Worm (Caenorhabditis elegans): ENCODE measurements around the gene srh-269.
A peak's percentile ranks its signal among the peaks of the same experiment; 100 is the strongest.

Gene srh-269

ce11 chrV:16620874-16621273 lies 29.0 kb upstream of the srh-269 start, which contains the start of gene Y70C5A.3:
TSS of gene Y70C5A.3 (minus strand) at chrV:16620923.
- no peak for TF ChIP-seq unc-98 (GFP tag; IDR thresholded peaks at IDR 0.05)
- TF ChIP-seq hlh-4 (tag; optimal IDR thresholded peaks at IDR 0.05), result no peak
- no peak for TF ChIP-seq C16A3.4 (tag; optimal IDR thresholded peaks at IDR 0.05)
- peak; percentile 1 for TF ChIP-seq elt-2 (tag; optimal IDR thresholded peaks at IDR 0.05)

ce11 chrV:16617462-16617861 lies 25.6 kb upstream of the srh-269 start, which contains the start of gene Y70C5A.4:
TSS of gene Y70C5A.4 (plus strand) at chrV:16617762.
- TF ChIP-seq ztf-4 (tag; optimal IDR thresholded peaks at IDR 0.05), result no peak
- TF ChIP-seq fos-1 (tag; optimal IDR thresholded peaks at IDR 0.05), result no peak
- no peak for TF ChIP-seq nhr-20 (tag; optimal IDR thresholded peaks at IDR 0.05)

ce11 chrV:16610791-16611385 lies 19.0 kb upstream of the srh-269 start, which contains the start of gene srw-54:
TSS of gene srw-54 (plus strand) at chrV:16611335.
- no peak for TF ChIP-seq ceh-90 (tag; optimal IDR thresholded peaks at IDR 0.05)
- TF ChIP-seq nhr-20 (tag; optimal IDR thresholded peaks at IDR 0.05), result no peak
- peak; percentile 57 for TF ChIP-seq elt-2 (tag; optimal IDR thresholded peaks at IDR 0.05)
- TF ChIP-seq alr-1 (tag; optimal IDR thresholded peaks at IDR 0.05; ENCODE audit: borderline replicate concordance), result no peak
- TF ChIP-seq efl-1 (optimal IDR thresholded peaks at IDR 0.05), result no peak
- TF ChIP-seq efl-1 (GFP tag; optimal IDR thresholded peaks at IDR 0.05 in 1 of 2), result peak in 1 of 2 experiments; percentile 39

ce11 chrV:16610094-16610493 lies 18.3 kb upstream of the srh-269 start:
- peak; percentile 46 for TF ChIP-seq jun-1 (tag; optimal IDR thresholded peaks at IDR 0.05)
- TF ChIP-seq swsn-7 (tag; optimal IDR thresholded peaks at IDR 0.05), result no peak
- TF ChIP-seq skn-1 (tag; optimal IDR thresholded peaks at IDR 0.05), result no peak
- no peak for TF ChIP-seq isw-1 (GFP tag; IDR thresholded peaks at IDR 0.05)
- TF ChIP-seq unc-98 (GFP tag; IDR thresholded peaks at IDR 0.05), result no peak
- TF ChIP-seq lin-35 (GFP tag; optimal IDR thresholded peaks at IDR 0.05), result peak in 1 of 2 experiments; percentile 4
- TF ChIP-seq ceh-82 (tag; optimal IDR thresholded peaks at IDR 0.05), result no peak
- TF ChIP-seq elt-2 (tag; optimal IDR thresholded peaks at IDR 0.05), result peak; percentile 81

ce11 chrV:16608478-16608877 lies 16.6 kb upstream of the srh-269 start:
- TF ChIP-seq ceh-8 (GFP tag; optimal IDR thresholded peaks at IDR 0.05) (no peak), elt-2 (tag; optimal IDR thresholded peaks at IDR 0.05) (peak; percentile 73), nhr-84 (tag; optimal IDR thresholded peaks at IDR 0.05) (no peak), jun-1 (tag; optimal IDR thresholded peaks at IDR 0.05) (peak; percentile 42), dsc-1 (tag; optimal IDR thresholded peaks at IDR 0.05) (no peak)

- TF ChIP-seq unc-86 (tag; optimal IDR thresholded peaks at IDR 0.05) (no peak), nhr-19 (GFP tag; conservative IDR thresholded peaks at IDR 0.05) (no peak), unc-62 (GFP tag; optimal IDR thresholded peaks at IDR 0.05) (no peak), ceh-82 (tag; optimal IDR thresholded peaks at IDR 0.05) (no peak), lir-3 (tag; optimal IDR thresholded peaks at IDR 0.05; ENCODE audit: poor library complexity) (no peak), irx-1 (tag; optimal IDR thresholded peaks at IDR 0.05) (no peak), tbx-2 (tag; optimal IDR thresholded peaks at IDR 0.05) (no peak), sptf-1 (tag; optimal IDR thresholded peaks at IDR 0.05) (no peak), sox-4 (tag; optimal IDR thresholded peaks at IDR 0.05) (no peak), lin-15B (tag; optimal IDR thresholded peaks at IDR 0.05) (no peak), swsn-7 (tag; optimal IDR thresholded peaks at IDR 0.05) (no peak), unc-98 (GFP tag; IDR thresholded peaks at IDR 0.05) (no peak), fkh-8 (tag; optimal IDR thresholded peaks at IDR 0.05) (no peak), aly-2 (tag; optimal IDR thresholded peaks at IDR 0.05) (no peak), isw-1 (GFP tag; IDR thresholded peaks at IDR 0.05) (no peak), mef-2 (tag; optimal IDR thresholded peaks at IDR 0.05) (no peak), ama-1 (optimal IDR thresholded peaks at IDR 0.05) (no peak), vab-15 (tag; optimal IDR thresholded peaks at IDR 0.05) (no peak), jun-1 (tag; optimal IDR thresholded peaks at IDR 0.05) (no peak), hpl-2 (GFP tag; optimal IDR thresholded peaks at IDR 0.05) (no peak)
Measured at ce11 chrV:16606313-16606712, 14.5 kb upstream of the srh-269 start, which contains the start of gene Y32B12C.1. TSS of gene Y32B12C.1 (plus strand) at chrV:16606613.

All from whole organism, L1 larva.